Fruit fly (Drosophila melanogaster): ENCODE measurements around the gene Cdk2.

Cdk2 gene

dm6 chr3R:20765302-20766155 is 30.1 kb downstream of the Cdk2 start (continued):
- TF ChIP-seq OdsH (GFP tag; optimal IDR thresholded peaks at IDR 0.05) (no peak), CG11294 (GFP tag; IDR thresholded peaks at IDR 0.05) (no peak), CG8632 (GFP tag; optimal IDR thresholded peaks at IDR 0.05) (no peak), Sox102F (GFP tag; optimal IDR thresholded peaks at IDR 0.05) (peak; percentile 46), dac (GFP tag; optimal IDR thresholded peaks at IDR 0.05) (no peak), CG11902 (GFP tag; optimal IDR thresholded peaks at IDR 0.05) (no peak), CG7368 (GFP tag; optimal IDR thresholded peaks at IDR 0.05) (no peak), pdm3 (GFP tag; optimal IDR thresholded peaks at IDR 0.05) (no peak), CG3032 (tag; optimal IDR thresholded peaks at IDR 0.05) (no peak), svp (GFP tag) (peak; percentile 98), CG15336 (GFP tag; IDR thresholded peaks at IDR 0.05) (peak; percentile 33; the same call in 1 of the 2 replicates), CG16779 (tag; optimal IDR thresholded peaks at IDR 0.05) (peak; percentile 10), CG6163 (GFP tag; IDR thresholded peaks at IDR 0.05) (no peak; the same call in 2 of the 3 replicates), acj6 (GFP tag; optimal IDR thresholded peaks at IDR 0.05) (no peak), CG8319 (GFP tag; optimal IDR thresholded peaks at IDR 0.05) (peak; percentile 18), CG11762 (GFP tag; optimal IDR thresholded peaks at IDR 0.05; ENCODE audit: insufficient read depth) (no peak), Eip93F (GFP tag; optimal IDR thresholded peaks at IDR 0.05) (peak; percentile 31), ss (GFP tag; optimal IDR thresholded peaks at IDR 0.05) (peak in 1 of 2 experiments; percentile 5), Met (GFP tag; optimal IDR thresholded peaks at IDR 0.05) (peak; percentile 69), Smox (GFP tag; optimal IDR thresholded peaks at IDR 0.05) (peak; percentile 45), CG8119 (GFP tag; IDR thresholded peaks at IDR 0.05) (peak; percentile 48), Hr38 (GFP tag; optimal IDR thresholded peaks at IDR 0.05) (no peak), fkh (GFP tag; optimal IDR thresholded peaks at IDR 0.05) (no peak), cyc (GFP tag; optimal IDR thresholded peaks at IDR 0.05) (peak; percentile 59), CG32006 (GFP tag; optimal IDR thresholded peaks at IDR 0.05) (no peak), Lpt (GFP tag; optimal IDR thresholded peaks at IDR 0.05) (peak; percentile 54), CG6808 (GFP tag; optimal IDR thresholded peaks at IDR 0.05) (no peak), esn (GFP tag; optimal IDR thresholded peaks at IDR 0.05) (peak; percentile 65), Hr39 (GFP tag; optimal IDR thresholded peaks at IDR 0.05) (peak; percentile 56), fd85E (GFP tag; optimal IDR thresholded peaks at IDR 0.05) (no peak), Gug (GFP tag; IDR thresholded peaks at IDR 0.05) (no peak), CG1621 (tag; optimal IDR thresholded peaks at IDR 0.05) (no peak), fd59A (GFP tag; optimal IDR thresholded peaks at IDR 0.05) (no peak), eg (GFP tag; IDR thresholded peaks at IDR 0.05) (peak; percentile 76), dsx (GFP tag; optimal IDR thresholded peaks at IDR 0.05; ENCODE audit: poor library complexity, severe bottlenecking) (peak; percentile 84), Eip78C (GFP tag) (peak; percentile 81), CG4318 (GFP tag; optimal IDR thresholded peaks at IDR 0.05) (no peak)

- TF ChIP-seq svp (GFP tag) (peak; percentile 93), CG10631 (GFP tag; optimal IDR thresholded peaks at IDR 0.05) (peak; percentile 13), Met (GFP tag; optimal IDR thresholded peaks at IDR 0.05) (no peak), Sox15 (GFP tag; optimal IDR thresholded peaks at IDR 0.05) (no peak), Hr4 (GFP tag; optimal IDR thresholded peaks at IDR 0.05) (no peak), Eip78C (GFP tag) (peak; percentile 63)
Measured at dm6 chr3R:20766156-20766486, 30.7 kb downstream of the Cdk2 start.

Data from whole organism, prepupa.